In genomic region chrX:3634782-3635181, ce11 we compare ENCODE assay signal across 5 worm cellular contexts.
A peak's percentile ranks its signal among the peaks of the same experiment; 100 is the strongest.
TF ChIP-seq lines count a peak whose summit lies in the region.

No protein-coding gene starts in this region.

TF ChIP-seq in whole organism, L1 larva, 84 proteins besides CTCF, POLR2A, EP300 and RAD21:
- TF ChIP-seq efl-1 (optimal IDR thresholded peaks at IDR 0.05; lab: Kevin White, UChicago) (no peak), efl-1 (GFP tag; optimal IDR thresholded peaks at IDR 0.05 in 1 of 2; lab: Kevin White, UChicago) (peak in 1 of 2 experiments; percentile 42), lin-14 (GFP tag; optimal IDR thresholded peaks at IDR 0.05; lab: Kevin White, UChicago) (peak; percentile 52), C04F5.9 (tag; optimal IDR thresholded peaks at IDR 0.05; lab: Kevin White, UChicago) (no peak)

TF ChIP-seq in whole organism, L3 larva, 47 proteins besides CTCF, POLR2A, EP300 and RAD21:
- TF ChIP-seq fkh-10 (GFP tag; optimal IDR thresholded peaks at IDR 0.05; lab: Kevin White, UChicago) (peak; percentile 5), nhr-11 (tag; optimal IDR thresholded peaks at IDR 0.05; lab: Kevin White, UChicago) (no peak), ceh-82 (tag; optimal IDR thresholded peaks at IDR 0.05; lab: Kevin White, UChicago) (no peak)

TF ChIP-seq in whole organism, late embryonic, 69 proteins besides CTCF, POLR2A, EP300 and RAD21:
- TF ChIP-seq gmeb-2 (tag; optimal IDR thresholded peaks at IDR 0.05; lab: Kevin White, UChicago) (no peak), unc-42 (tag; optimal IDR thresholded peaks at IDR 0.05; lab: Kevin White, UChicago) (peak; percentile 66)

TF ChIP-seq in whole organism, mixed stage, embryonic, 35 proteins besides CTCF, POLR2A, EP300 and RAD21:
- TF ChIP-seq blmp-1 (tag; optimal IDR thresholded peaks at IDR 0.05; lab: Kevin White, UChicago) (no peak), nhr-76 (tag; optimal IDR thresholded peaks at IDR 0.05; lab: Kevin White, UChicago) (no peak), ces-1 (GFP tag; optimal IDR thresholded peaks at IDR 0.05; lab: Kevin White, UChicago) (peak; percentile 18)

TF ChIP-seq in whole organism, young adult, 124 proteins besides CTCF, POLR2A, EP300 and RAD21:
- TF ChIP-seq attf-3 (GFP tag; conservative IDR thresholded peaks at IDR 0.05; lab: Robert Waterston, UW) (no peak), nfyb-1 (GFP tag; IDR thresholded peaks at IDR 0.05; lab: Robert Waterston, UW) (0 out of 2 replicates have a peak, but pooled peaks have one; percentile 19)
